Worm (Caenorhabditis elegans) whole organism, L4/young adult: ENCODE data around the gene dmd-3.

Experiments
- W03F9.2 ChIP-seq: fragments of 150-350 bp; optimal IDR thresholded peaks from 2 replicates; lab custom pipeline; 2014; ENCODE audit warnings: missing biosample characterization, missing genetic modification characterization
- dao-5 ChIP-seq: sonication (generic microtip); optimal IDR thresholded peaks from 2 replicates; lab custom pipeline; 2016; ENCODE audit warnings: missing genotype, missing genetic modification characterization, moderate library complexity, missing compliant biosample characterization
- him-1 ChIP-seq: sonication (generic microtip); optimal IDR thresholded peaks from 2 replicates; lab custom pipeline; 2016; ENCODE audit warnings: missing genotype, missing genetic modification reagents, missing genetic modification characterization, missing compliant biosample characterization

Gene dmd-3

ce11 chrV:19655151-19655550 lies at the start of gene dmd-3:
TSS of gene dmd-3 (minus strand) at chrV:19655251.
- TF ChIP-seq W03F9.2 (tag; lab: Kevin White, UChicago) (no peak), dao-5 (tag; lab: Kevin White, UChicago) (no peak), him-1 (no peak)

ce11 chrV:19697348-19698172 lies 42.5 kb upstream of the dmd-3 start, which contains the start of the genes Y43F8C.13 and ani-3:
TSS of gene Y43F8C.13 (minus strand) at chrV:19697398.
TSS of gene ani-3 (plus strand) at chrV:19697732.
- TF ChIP-seq him-1 (no peak), W03F9.2 (tag; lab: Kevin White, UChicago) (no peak), dao-5 (tag; lab: Kevin White, UChicago) (no peak)

DNA sequence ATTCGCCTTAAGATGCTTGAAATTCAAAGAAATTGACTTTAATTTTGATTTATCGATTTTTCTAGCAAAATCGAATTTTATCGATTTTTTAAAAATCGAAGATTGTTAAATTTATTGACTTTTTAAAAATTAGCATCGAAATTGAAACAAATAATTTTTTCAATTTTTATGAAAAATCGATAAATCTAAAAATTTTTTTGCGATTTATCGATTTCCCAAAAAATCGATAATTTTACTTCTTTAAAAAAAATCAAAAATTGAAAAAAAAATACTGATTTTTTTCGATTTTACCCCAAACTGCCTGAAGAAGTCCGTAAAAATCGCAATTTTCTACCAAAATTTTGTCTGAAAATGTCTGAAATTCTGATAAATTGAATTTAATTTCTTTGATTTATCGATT lies 36.9 kb upstream of the dmd-3 start:
- TF ChIP-seq W03F9.2 (tag; lab: Kevin White, UChicago) = no peak
- no peak for TF ChIP-seq dao-5 (tag; lab: Kevin White, UChicago)
- no peak for TF ChIP-seq him-1

DNA sequence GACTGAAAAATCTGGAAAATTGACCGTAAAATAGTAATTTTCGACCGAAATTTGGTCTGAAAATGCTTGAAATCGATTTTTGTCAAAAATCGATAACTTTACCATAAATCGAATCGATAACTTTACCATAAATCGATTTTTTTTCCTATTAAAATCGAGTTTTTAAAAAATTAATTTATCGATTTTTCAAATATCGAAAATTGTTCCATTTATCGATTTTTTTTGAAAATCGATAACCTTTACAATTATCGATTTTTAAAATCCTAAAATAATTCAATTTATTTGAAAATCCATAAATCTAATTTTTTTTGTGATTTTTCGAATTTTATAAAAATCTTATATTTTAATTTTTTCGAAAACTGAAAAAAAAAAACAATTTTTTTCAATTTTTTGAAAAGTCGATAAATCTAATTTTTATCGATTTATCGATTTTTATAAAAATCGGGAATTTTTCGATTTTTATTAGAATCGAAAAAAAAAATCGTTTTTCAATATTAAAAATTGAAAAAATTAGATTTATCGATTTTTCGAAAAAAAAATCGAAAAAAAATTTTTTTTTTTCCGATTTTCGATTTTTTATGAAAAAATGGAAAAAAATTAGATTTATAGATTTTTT lies 36.3 kb upstream of the dmd-3 start:
- no peak for TF ChIP-seq dao-5 (tag; lab: Kevin White, UChicago)
- TF ChIP-seq him-1 = no peak
- no peak for TF ChIP-seq W03F9.2 (tag; lab: Kevin White, UChicago)

DNA sequence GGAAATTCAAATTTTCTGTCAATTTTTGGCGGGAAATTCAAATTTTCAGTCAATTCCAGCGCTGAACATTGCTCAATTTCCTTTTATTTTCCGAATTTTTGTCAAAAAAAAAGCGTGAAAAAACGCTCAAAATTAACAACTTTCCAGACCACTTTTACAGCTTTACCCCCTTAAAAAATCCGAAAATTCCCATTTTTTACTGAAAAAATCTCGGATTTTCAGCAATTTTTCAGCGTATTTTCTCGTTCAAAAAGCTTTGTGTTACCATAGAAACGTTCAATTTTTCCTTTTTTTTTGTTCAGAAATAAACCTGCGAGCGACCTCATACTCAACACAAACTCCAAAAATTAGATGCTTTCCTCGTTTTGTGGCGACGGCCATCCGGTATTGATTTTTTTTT lies 19.5 kb upstream of the dmd-3 start, which contains the start of gene mrp-7:
Gene mrp-7 (plus strand): TSS at position 301 of the 400 bp plus-strand sequence.
- TF ChIP-seq dao-5 (tag; lab: Kevin White, UChicago) = no peak
- TF ChIP-seq W03F9.2 (tag; lab: Kevin White, UChicago) = no peak
- no peak for TF ChIP-seq him-1

- TF ChIP-seq him-1 (no peak), W03F9.2 (tag; lab: Kevin White, UChicago) (no peak), dao-5 (tag; lab: Kevin White, UChicago) (no peak)
Observed at ce11 chrV:19673298-19673903, 18.4 kb upstream of the dmd-3 start.

DNA sequence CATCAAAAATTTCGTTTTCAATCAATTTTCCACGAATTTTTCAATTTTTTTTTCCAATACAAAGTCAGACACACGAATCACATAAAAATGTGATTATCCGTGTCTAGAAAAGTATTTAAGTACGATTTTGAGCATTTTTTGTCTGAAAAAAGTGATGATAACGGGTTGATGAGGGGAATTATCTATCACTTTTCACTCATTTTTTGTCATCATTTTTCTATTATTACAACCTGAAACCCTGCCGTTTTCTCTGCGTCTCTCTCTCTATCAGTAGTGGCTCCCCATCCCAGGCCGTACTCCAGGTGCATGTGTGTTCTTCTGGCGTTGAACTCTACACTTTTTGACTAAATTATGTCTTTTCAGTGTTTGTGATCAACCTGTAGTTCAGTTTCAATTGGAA lies 17.3 kb upstream of the dmd-3 start:
- no peak for TF ChIP-seq him-1
- no peak for TF ChIP-seq W03F9.2 (tag; lab: Kevin White, UChicago)
- no peak for TF ChIP-seq dao-5 (tag; lab: Kevin White, UChicago)

DNA sequence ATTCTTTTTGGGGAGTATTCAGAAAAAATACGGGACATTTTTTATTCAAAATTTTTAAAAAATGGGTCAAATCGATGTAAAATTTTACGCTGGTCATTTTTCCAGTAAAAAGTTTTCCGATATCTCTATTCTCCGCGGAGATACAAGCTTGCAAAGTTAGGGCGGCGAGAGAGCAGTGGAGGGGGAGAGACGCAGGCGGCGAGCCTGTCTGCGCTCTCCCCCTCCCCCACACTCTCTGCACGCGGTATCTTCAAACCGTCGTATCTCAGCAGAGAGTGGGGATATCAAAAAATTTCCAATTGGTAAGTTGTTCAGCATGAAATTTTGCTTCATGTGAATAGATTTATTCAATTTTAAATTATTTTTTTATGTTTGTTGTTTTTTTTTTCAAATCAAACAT lies 16.8 kb upstream of the dmd-3 start:
- TF ChIP-seq him-1 (no peak), W03F9.2 (tag; lab: Kevin White, UChicago) (no peak), dao-5 (tag; lab: Kevin White, UChicago) (no peak)

DNA sequence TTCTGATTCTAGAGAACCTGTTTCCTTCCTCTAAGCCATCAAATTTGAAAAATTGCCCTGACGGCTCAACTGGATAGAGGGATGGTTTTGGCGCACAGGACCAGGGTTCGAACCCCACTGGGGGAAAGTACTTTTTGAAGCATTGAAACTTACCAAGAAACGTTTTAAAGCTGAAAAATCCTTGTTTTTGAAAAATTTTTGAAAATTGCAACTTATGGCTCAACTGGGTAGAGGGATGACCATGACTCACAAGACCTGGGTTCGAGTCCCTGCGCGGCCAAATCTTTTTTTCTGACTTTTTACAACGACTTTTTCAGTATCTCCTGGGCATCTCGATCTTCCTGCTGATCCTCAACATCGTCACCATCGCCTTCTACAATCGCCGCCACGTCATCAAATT lies 15.8 kb upstream of the dmd-3 start:
- no peak for TF ChIP-seq him-1
- no peak for TF ChIP-seq dao-5 (tag; lab: Kevin White, UChicago)
- no peak for TF ChIP-seq W03F9.2 (tag; lab: Kevin White, UChicago)

DNA sequence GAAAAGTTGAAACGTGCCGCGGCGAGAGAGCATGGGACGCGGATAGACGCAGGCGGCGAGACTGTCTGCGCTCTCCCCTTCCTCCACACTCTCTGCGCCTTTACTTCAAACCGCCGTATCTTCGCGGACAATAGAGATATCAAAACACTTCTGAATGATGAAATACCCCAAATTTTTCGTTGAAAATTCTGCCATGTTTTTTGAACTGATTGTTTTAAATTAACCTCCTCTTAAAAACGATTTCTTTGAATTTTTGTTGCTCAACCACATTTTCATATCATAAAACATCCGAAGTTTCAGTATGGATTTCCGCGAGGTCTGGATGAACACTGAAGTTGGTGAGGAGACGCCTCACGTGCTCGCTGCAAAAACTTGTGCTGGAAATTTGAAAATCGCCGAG lies 14.9 kb upstream of the dmd-3 start, which contains the start of gene Y43F8C.11:
Gene Y43F8C.11 (plus strand): TSS at position 301 of the 400 bp plus-strand sequence.
- no peak for TF ChIP-seq W03F9.2 (tag; lab: Kevin White, UChicago)
- no peak for TF ChIP-seq dao-5 (tag; lab: Kevin White, UChicago)
- TF ChIP-seq him-1 = no peak

- TF ChIP-seq dao-5 (tag; lab: Kevin White, UChicago) (no peak), him-1 (no peak), W03F9.2 (tag; lab: Kevin White, UChicago) (no peak)
Observed at ce11 chrV:19668213-19668612, 13.2 kb upstream of the dmd-3 start.

DNA sequence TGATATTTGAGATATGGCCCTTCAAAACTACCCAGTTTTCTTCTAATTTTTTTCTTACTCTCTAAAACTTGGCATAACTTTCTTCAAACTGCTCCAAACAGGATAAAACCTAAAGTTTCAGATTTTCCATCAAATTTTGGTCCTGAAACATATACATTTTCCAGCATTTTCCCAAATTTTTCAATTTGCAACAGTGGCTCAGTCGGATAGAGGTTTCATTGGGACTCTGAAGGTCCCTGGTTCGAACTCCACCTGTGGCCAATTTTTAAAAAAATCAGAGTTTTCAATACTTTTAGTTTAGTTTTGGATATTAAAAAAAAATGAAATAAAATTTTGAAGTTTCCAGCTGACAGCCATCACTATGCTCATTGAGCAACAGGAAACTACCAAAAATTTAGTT lies 12.7 kb upstream of the dmd-3 start:
- TF ChIP-seq him-1 = no peak
- TF ChIP-seq dao-5 (tag; lab: Kevin White, UChicago) = no peak
- TF ChIP-seq W03F9.2 (tag; lab: Kevin White, UChicago) = no peak

- no peak for TF ChIP-seq him-1
- TF ChIP-seq dao-5 (tag; lab: Kevin White, UChicago) = no peak
- TF ChIP-seq W03F9.2 (tag; lab: Kevin White, UChicago) = no peak
Observed at ce11 chrV:19666308-19666707, 11.3 kb upstream of the dmd-3 start.

- TF ChIP-seq him-1 (no peak), dao-5 (tag; lab: Kevin White, UChicago) (no peak), W03F9.2 (tag; lab: Kevin White, UChicago) (no peak)
Observed at ce11 chrV:19664574-19664973, 9.5 kb upstream of the dmd-3 start.
